Fruit fly (Drosophila melanogaster): ENCODE measurements around the gene heca.

DNA sequence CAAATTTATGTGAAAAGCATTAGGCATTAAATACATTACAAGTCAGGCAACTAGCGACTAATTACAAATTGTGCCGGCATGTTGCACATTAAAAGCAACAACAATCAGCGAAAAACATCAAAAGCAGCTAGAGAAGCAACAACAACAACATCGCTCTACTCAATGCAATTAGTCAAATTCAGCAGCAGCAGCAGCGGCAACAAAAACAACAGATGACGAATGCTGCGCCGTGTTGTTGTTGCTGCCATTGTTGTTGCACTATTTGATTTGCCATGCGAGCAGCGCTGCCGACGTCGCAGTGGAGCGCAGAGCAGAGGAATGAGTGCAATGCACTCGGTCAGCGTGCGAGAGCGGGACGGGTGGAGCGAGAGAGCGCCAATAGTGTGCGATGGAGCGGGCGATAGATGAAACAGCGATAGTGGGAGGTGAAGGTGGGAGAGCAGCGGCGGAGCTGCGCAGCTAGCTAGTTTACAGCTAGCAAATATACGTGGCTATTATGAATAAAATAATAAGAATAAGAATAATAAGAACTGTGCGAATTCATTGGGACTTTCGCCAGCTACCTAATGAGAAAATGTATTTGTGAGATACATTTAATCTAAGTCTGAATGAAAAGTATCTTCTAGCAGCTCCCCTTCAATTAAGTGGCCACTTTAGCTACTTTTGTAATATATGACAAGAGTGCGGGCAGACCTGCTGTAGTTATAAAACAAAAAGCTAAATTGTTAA is 60.4 kb downstream of the heca start:
- TF ChIP-seq CG8478 (optimal IDR thresholded peaks at IDR 0.05) = no peak
- TF ChIP-seq CTCF (optimal IDR thresholded peaks at IDR 0.05) = no peak

Measured in S2 (cell line).